Fruit fly (Drosophila melanogaster): ENCODE data around the gene Ir75a.
A peak's percentile ranks its signal among the peaks of the same experiment; 100 is the strongest.

The Ir75a gene

DNA sequence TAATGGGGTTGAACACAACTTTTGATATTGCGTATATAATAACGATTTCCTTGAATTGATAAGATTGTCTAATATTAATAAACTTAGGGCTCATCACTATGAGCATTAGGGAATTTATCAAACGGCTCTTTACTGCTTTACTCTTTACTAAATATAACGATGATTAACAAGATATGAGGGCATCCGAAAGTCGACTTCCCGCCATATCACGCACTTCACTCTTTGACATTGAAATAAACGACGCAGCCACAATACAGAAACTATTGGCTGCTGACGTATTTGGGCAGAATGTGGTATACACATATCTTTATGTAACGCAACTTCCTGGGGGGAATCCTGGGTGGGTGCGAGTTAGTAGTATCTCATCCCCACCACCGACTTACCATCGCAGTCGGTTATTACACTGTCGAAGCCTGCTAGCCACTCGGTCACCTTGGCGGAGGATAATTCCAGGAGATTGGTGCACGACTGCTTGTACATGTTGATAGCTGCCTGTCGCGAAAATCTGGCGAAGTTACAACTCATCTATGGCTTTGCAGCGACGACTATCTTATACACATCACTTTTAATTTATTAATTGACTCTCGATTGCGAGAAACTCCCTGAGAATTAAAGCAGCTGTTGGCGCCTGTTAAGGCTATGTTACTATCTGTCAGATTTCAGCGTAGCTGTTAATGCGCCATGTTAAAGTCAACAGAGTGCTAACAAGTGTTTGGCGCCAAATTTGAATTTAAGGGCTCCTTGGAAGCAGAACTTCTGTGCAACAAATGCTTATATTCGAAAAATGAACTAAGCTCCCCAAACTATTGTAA, 25.4 kb upstream of the Ir75a start, which contains the start of gene CG5567 (continued):
- TF ChIP-seq shn (GFP tag; optimal IDR thresholded peaks at IDR 0.05): no peak
- TF ChIP-seq phol (tag; optimal IDR thresholded peaks at IDR 0.05): peak; percentile 2
- TF ChIP-seq ato (GFP tag; IDR thresholded peaks at IDR 0.05; ENCODE audit: partially characterized antibody): no peak
- TF ChIP-seq CG13775 (GFP tag; optimal IDR thresholded peaks at IDR 0.05): peak; percentile 22
- TF ChIP-seq crp (GFP tag; optimal IDR thresholded peaks at IDR 0.05): peak in 1 of 2 experiments; percentile 77
- TF ChIP-seq ewg (GFP tag; optimal IDR thresholded peaks at IDR 0.05): no peak
- TF ChIP-seq CG15479 (GFP tag; optimal IDR thresholded peaks at IDR 0.05): no peak
- TF ChIP-seq CG10366 (GFP tag; IDR thresholded peaks at IDR 0.05): no peak
- peak; percentile 36 for TF ChIP-seq sug (tag; optimal IDR thresholded peaks at IDR 0.05)
- peak; percentile 2 for TF ChIP-seq Xbp1 (GFP tag; optimal IDR thresholded peaks at IDR 0.05)
- TF ChIP-seq HmgZ (tag; optimal IDR thresholded peaks at IDR 0.05): peak; percentile 22
- TF ChIP-seq mam (GFP tag; optimal IDR thresholded peaks at IDR 0.05): peak; percentile 30
- peak; percentile 54 for TF ChIP-seq Deaf1 (tag; optimal IDR thresholded peaks at IDR 0.05)
- peak; percentile 32 for TF ChIP-seq CG2678 (tag; optimal IDR thresholded peaks at IDR 0.05)
- no peak for TF ChIP-seq tll (GFP tag; optimal IDR thresholded peaks at IDR 0.05)
- TF ChIP-seq TFAM (GFP tag; optimal IDR thresholded peaks at IDR 0.05): no peak
- TF ChIP-seq Fer1 (GFP tag; optimal IDR thresholded peaks at IDR 0.05): peak; percentile 64
- no peak for TF ChIP-seq CG6854 (GFP tag; optimal IDR thresholded peaks at IDR 0.05)
- peak; percentile 44; the same call in 1 of the 2 replicates for TF ChIP-seq Rfx (GFP tag; IDR thresholded peaks at IDR 0.05)
- peak; percentile 86 for TF ChIP-seq Dp (GFP tag; optimal IDR thresholded peaks at IDR 0.05)
- peak; percentile 82 for TF ChIP-seq sens (GFP tag)
- no peak for TF ChIP-seq sc (optimal IDR thresholded peaks at IDR 0.05)
- no peak for TF ChIP-seq sc (GFP tag; optimal IDR thresholded peaks at IDR 0.05)

DNA sequence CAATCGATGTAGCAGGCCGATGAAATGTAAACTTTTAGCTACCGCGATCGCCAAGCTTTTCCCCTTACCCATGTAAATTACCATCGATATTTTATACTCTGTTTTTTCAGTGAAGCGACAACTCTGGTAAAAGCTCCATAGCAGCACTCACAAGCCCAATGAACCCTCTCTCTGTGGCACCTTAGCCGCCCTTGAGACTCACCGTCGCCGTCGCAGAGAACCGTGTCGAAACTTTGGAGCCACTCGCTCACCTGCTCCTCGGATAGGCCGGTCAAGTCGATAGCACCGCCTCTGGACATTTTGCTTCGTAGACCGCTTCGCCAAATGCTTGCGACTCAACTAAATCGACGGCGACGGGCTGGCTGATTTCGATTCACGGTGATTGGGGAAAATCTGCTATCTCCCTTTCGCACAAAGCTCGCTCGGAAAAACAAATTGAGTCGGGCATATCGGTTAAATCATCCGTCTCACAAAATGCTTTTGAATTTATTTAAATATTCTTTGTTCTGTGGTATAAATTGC, 23.4 kb upstream of the Ir75a start, which contains the start of gene CG5577:
CG5577 (minus strand) TSS at position 343 of the 522 bp plus-strand sequence.
- TF ChIP-seq z (GFP tag; IDR thresholded peaks at IDR 0.05) (0 out of 3 replicates have a peak, but pooled peaks have one; percentile 47), CG32767 (GFP tag; IDR thresholded peaks at IDR 0.05) (no peak), pzg (GFP tag; optimal IDR thresholded peaks at IDR 0.05) (peak; percentile 36), CG3163 (GFP tag; optimal IDR thresholded peaks at IDR 0.05) (peak; percentile 14), maf-S (GFP tag; optimal IDR thresholded peaks at IDR 0.05) (no peak), phol (tag; optimal IDR thresholded peaks at IDR 0.05) (no peak), CG8944 (GFP tag; optimal IDR thresholded peaks at IDR 0.05) (no peak), BEAF-32 (GFP tag; optimal IDR thresholded peaks at IDR 0.05) (peak; percentile 60), sisA (GFP tag; IDR thresholded peaks at IDR 0.05) (no peak), ato (GFP tag; IDR thresholded peaks at IDR 0.05; ENCODE audit: partially characterized antibody) (no peak), Gsc (GFP tag; IDR thresholded peaks at IDR 0.05) (no peak), dysf (GFP tag; IDR thresholded peaks at IDR 0.05) (0 out of 3 replicates have a peak, but pooled peaks have one; percentile 12), CG18011 (GFP tag; optimal IDR thresholded peaks at IDR 0.05) (no peak), Sry-δ (GFP tag; optimal IDR thresholded peaks at IDR 0.05) (peak; percentile 8), zen2 (GFP tag; IDR thresholded peaks at IDR 0.05; ENCODE audit: partially characterized antibody) (peak; percentile 65), Dad (GFP tag; optimal IDR thresholded peaks at IDR 0.05) (no peak), Lim3 (GFP tag; IDR thresholded peaks at IDR 0.05) (no peak), CG12769 (tag; optimal IDR thresholded peaks at IDR 0.05) (peak; percentile 82), exex (tag; optimal IDR thresholded peaks at IDR 0.05) (peak; percentile 50), sug (tag; optimal IDR thresholded peaks at IDR 0.05) (peak; percentile 74), so (GFP tag; IDR thresholded peaks at IDR 0.05) (no peak), CG9876 (GFP tag; optimal IDR thresholded peaks at IDR 0.05) (no peak), Atf-2 (GFP tag; optimal IDR thresholded peaks at IDR 0.05) (no peak), CG8290 (GFP tag; optimal IDR thresholded peaks at IDR 0.05) (no peak), CG8290 (tag; optimal IDR thresholded peaks at IDR 0.05) (peak in 1 of 2 experiments; percentile 72), crol (GFP tag; IDR thresholded peaks at IDR 0.05) (peak; percentile 28; the same call in 1 of the 2 replicates), CG34224 (GFP tag; IDR thresholded peaks at IDR 0.05; ENCODE audit: partially characterized antibody) (peak; percentile 60), CG14965 (GFP tag; optimal IDR thresholded peaks at IDR 0.05; ENCODE audit: borderline replicate concordance) (no peak)

Data from whole organism, embryonic.